Fruit fly (Drosophila melanogaster) whole organism, prepupa: ENCODE data around the gene dan.
A peak's percentile ranks its signal among the peaks of the same experiment; 100 is the strongest.

Experiments
- CG10631 ChIP-seq: fragments of 200-800 bp; sonication (Bioruptor generic); optimal IDR thresholded peaks from 2 replicates; lab custom pipeline; 2016; ENCODE audit warnings: missing biosample characterization, missing genetic modification characterization
- CG10669 ChIP-seq: fragments of 200-800 bp; sonication (Bioruptor generic); optimal IDR thresholded peaks from 3 replicates; lab custom pipeline; 2018; ENCODE audit warnings: missing biosample characterization, mild to moderate bottlenecking, missing genetic modification characterization, moderate library complexity
- CG11902 ChIP-seq: fragments of 200-800 bp; sonication (Bioruptor generic); optimal IDR thresholded peaks from 3 replicates; lab custom pipeline; 2016; ENCODE audit warnings: missing biosample characterization, missing genetic modification characterization
- CG1621 ChIP-seq: fragments of 200-800 bp; sonication (Bioruptor generic); optimal IDR thresholded peaks from 3 replicates; lab custom pipeline; 2018; ENCODE audit warnings: missing biosample characterization, mild to moderate bottlenecking, missing genetic modification characterization
- CG3032 ChIP-seq: fragments of 200-800 bp; optimal IDR thresholded peaks from 2 replicates; lab custom pipeline; 2019; ENCODE audit warnings: missing biosample characterization, mild to moderate bottlenecking, missing genetic modification characterization, moderate library complexity
- CG31627 ChIP-seq: fragments of 200-800 bp; sonication (Bioruptor generic); optimal IDR thresholded peaks from 3 replicates; lab custom pipeline; 2016; ENCODE audit warnings: missing biosample characterization, missing genetic modification characterization
- CG32006 ChIP-seq: fragments of 200-800 bp; sonication (Bioruptor generic); optimal IDR thresholded peaks from 3 replicates; lab custom pipeline; 2017; ENCODE audit warnings: missing biosample characterization, mild to moderate bottlenecking, missing genetic modification characterization
- CG34406 ChIP-seq: fragments of 200-800 bp; sonication (Bioruptor generic); optimal IDR thresholded peaks from 3 replicates; lab custom pipeline; 2016; ENCODE audit warnings: missing biosample characterization, missing genetic modification characterization
- CG4318 ChIP-seq: fragments of 200-800 bp; sonication (Bioruptor generic); optimal IDR thresholded peaks from 3 replicates; lab custom pipeline; 2017; ENCODE audit warnings: missing biosample characterization, mild to moderate bottlenecking, missing genetic modification characterization
- CG6163 ChIP-seq: fragments of 200-800 bp; sonication (Bioruptor generic); IDR thresholded peaks from 3 replicates; pipeline ENCODE4 v1.3.6; 2022; ENCODE audit warnings: missing biosample characterization, missing genetic modification characterization
- CG6792 ChIP-seq: fragments of 200-800 bp; sonication (Bioruptor generic); optimal IDR thresholded peaks from 3 replicates; lab custom pipeline; 2016; ENCODE audit warnings: missing biosample characterization, missing genetic modification characterization
- CG7368 ChIP-seq: fragments of 200-800 bp; sonication (Bioruptor generic); optimal IDR thresholded peaks from 3 replicates; lab custom pipeline; 2016; ENCODE audit warnings: missing biosample characterization, missing genetic modification characterization
- CG8119 ChIP-seq: fragments of 200-800 bp; sonication (Bioruptor generic); IDR thresholded peaks from 3 replicates; pipeline ENCODE4 v1.3.6; 2022; ENCODE audit warnings: missing biosample characterization, missing genetic modification characterization
- CG8319 ChIP-seq: fragments of 200-800 bp; sonication (Bioruptor generic); optimal IDR thresholded peaks from 3 replicates; lab custom pipeline; 2016; ENCODE audit warnings: missing biosample characterization, missing genetic modification characterization
- CG8632 ChIP-seq: fragments of 200-800 bp; sonication (Bioruptor generic); optimal IDR thresholded peaks from 3 replicates; lab custom pipeline; 2016; ENCODE audit warnings: missing biosample characterization, missing genetic modification characterization
- CG9139 ChIP-seq: fragments of 200-800 bp; sonication (Bioruptor generic); optimal IDR thresholded peaks from 3 replicates; lab custom pipeline; 2017; ENCODE audit warnings: missing biosample characterization, mild to moderate bottlenecking, missing genetic modification characterization
- Eip75B ChIP-seq: fragments of 200-800 bp; sonication (Bioruptor generic); optimal IDR thresholded peaks from 3 replicates; lab custom pipeline; 2016; ENCODE audit warnings: missing biosample characterization, missing genetic modification characterization
- Eip78C ChIP-seq: fragments of 200-800 bp; sonication (Bioruptor generic); peaks from one replicate; lab custom pipeline; 2016; ENCODE audit warnings: missing biosample characterization, missing genetic modification characterization
- Eip93F ChIP-seq: fragments of 200-800 bp; sonication (Bioruptor generic); optimal IDR thresholded peaks from 2 replicates; lab custom pipeline; 2016; ENCODE audit warnings: missing biosample characterization, mild to moderate bottlenecking, missing genetic modification characterization
- Ets96B ChIP-seq: fragments of 200-800 bp; optimal IDR thresholded peaks from 2 replicates; lab custom pipeline; 2019; ENCODE audit warnings: missing biosample characterization, mild to moderate bottlenecking, missing genetic modification characterization, moderate library complexity
- Hr38 ChIP-seq: sonication (Bioruptor generic); optimal IDR thresholded peaks from 2 replicates; lab custom pipeline; 2016; ENCODE audit warnings: missing biosample characterization, missing genetic modification characterization
- Hr39 ChIP-seq: fragments of 200-800 bp; sonication (Bioruptor generic); optimal IDR thresholded peaks from 2 replicates; lab custom pipeline; 2016; ENCODE audit warnings: missing biosample characterization, missing genetic modification characterization
- Lpt ChIP-seq: fragments of 200-800 bp; sonication (Bioruptor generic); optimal IDR thresholded peaks from 3 replicates; lab custom pipeline; 2016; ENCODE audit warnings: missing biosample characterization, missing genetic modification characterization
- Met ChIP-seq: fragments of 200-800 bp; sonication (Bioruptor generic); optimal IDR thresholded peaks from 3 replicates; lab custom pipeline; 2016; ENCODE audit warnings: missing biosample characterization, missing genetic modification characterization
- OdsH ChIP-seq: fragments of 200-800 bp; sonication (Bioruptor generic); optimal IDR thresholded peaks from 3 replicates; lab custom pipeline; 2016; ENCODE audit warnings: missing biosample characterization, missing genetic modification characterization
- Sox102F ChIP-seq: fragments of 200-800 bp; sonication (Bioruptor generic); optimal IDR thresholded peaks from 2 replicates; lab custom pipeline; 2016; ENCODE audit warnings: missing biosample characterization, mild to moderate bottlenecking, missing genetic modification characterization
- achi ChIP-seq: fragments of 200-800 bp; sonication (Bioruptor generic); optimal IDR thresholded peaks from 3 replicates; lab custom pipeline; 2016; ENCODE audit warnings: missing biosample characterization, missing genetic modification characterization
- acj6 ChIP-seq: fragments of 200-800 bp; sonication (Bioruptor generic); optimal IDR thresholded peaks from 3 replicates; lab custom pipeline; 2016; ENCODE audit warnings: missing biosample characterization, missing genetic modification characterization
- cyc ChIP-seq: fragments of 200-800 bp; sonication (Bioruptor generic); optimal IDR thresholded peaks from 3 replicates; lab custom pipeline; 2016; ENCODE audit warnings: missing biosample characterization, missing genetic modification characterization
- dac ChIP-seq: fragments of 200-800 bp; sonication (Bioruptor generic); optimal IDR thresholded peaks from 2 replicates; lab custom pipeline; 2017; ENCODE audit warnings: missing biosample characterization, mild to moderate bottlenecking, missing genetic modification characterization
- dsx ChIP-seq: fragments of 200-800 bp; optimal IDR thresholded peaks from 3 replicates; lab custom pipeline; 2019; ENCODE audit warnings: missing biosample characterization, mild to moderate bottlenecking, missing genetic modification characterization, moderate library complexity; ENCODE audit not compliant: poor library complexity, severe bottlenecking
- eg ChIP-seq: fragments of 200-800 bp; sonication (Bioruptor generic); IDR thresholded peaks from 3 replicates; pipeline ENCODE4 v1.3.6; 2022; ENCODE audit warnings: missing biosample characterization, missing genetic modification characterization
- esn ChIP-seq: fragments of 200-800 bp; sonication (Bioruptor generic); optimal IDR thresholded peaks from 2 replicates; lab custom pipeline; 2016; ENCODE audit warnings: missing biosample characterization, mild to moderate bottlenecking, missing genetic modification characterization, moderate library complexity
- fd59A ChIP-seq: fragments of 200-800 bp; sonication (Bioruptor generic); optimal IDR thresholded peaks from 2 replicates; lab custom pipeline; 2017; ENCODE audit warnings: missing biosample characterization, mild to moderate bottlenecking, missing genetic modification characterization, missing genetic modification reagents
- fkh ChIP-seq: fragments of 200-800 bp; sonication (Bioruptor generic); optimal IDR thresholded peaks from 3 replicates; lab custom pipeline; 2017; ENCODE audit warnings: missing biosample characterization, mild to moderate bottlenecking, missing genetic modification characterization, moderate library complexity
- net ChIP-seq: fragments of 200-800 bp; sonication (Bioruptor generic); optimal IDR thresholded peaks from 3 replicates; lab custom pipeline; 2016; ENCODE audit warnings: missing biosample characterization, missing genetic modification characterization
- pdm3 ChIP-seq: fragments of 200-800 bp; sonication (Bioruptor generic); optimal IDR thresholded peaks from 3 replicates; lab custom pipeline; 2016; ENCODE audit warnings: missing biosample characterization, missing genetic modification characterization
- salr ChIP-seq, 2 experiments: fragments of 200-800 bp; sonication (Bioruptor generic); optimal IDR thresholded peaks; 3 replicates each; lab custom pipeline; 2016 to 2018; ENCODE audit warnings: missing biosample characterization in 2 of 2, missing genetic modification characterization in 2 of 2, mild to moderate bottlenecking in 1 of 2
- spab ChIP-seq: fragments of 200-800 bp; sonication (Bioruptor generic); optimal IDR thresholded peaks from 2 replicates; lab custom pipeline; 2017; ENCODE audit warnings: missing biosample characterization, mild to moderate bottlenecking, missing genetic modification characterization, missing genetic modification reagents
- ss ChIP-seq, 2 experiments: fragments of 200-800 bp; sonication (Bioruptor generic); optimal IDR thresholded peaks; 2 replicates in 1 of 2; 3 replicates in 1 of 2; lab custom pipeline; 2017 to 2018; ENCODE audit warnings: mild to moderate bottlenecking in 2 of 2, missing biosample characterization in 2 of 2, missing genetic modification characterization in 2 of 2, moderate library complexity in 1 of 2
- svp ChIP-seq: fragments of 200-800 bp; sonication (Bioruptor generic); peaks from one replicate; lab custom pipeline; 2016; ENCODE audit warnings: missing biosample characterization, missing genetic modification characterization
- topi ChIP-seq: fragments of 200-800 bp; sonication (Bioruptor generic); optimal IDR thresholded peaks from 3 replicates; lab custom pipeline; 2016; ENCODE audit warnings: missing biosample characterization, missing genetic modification characterization

The dan gene

dm6 chr3R:25183484-25184442 lies at the start of gene dan:
Gene dan (plus strand): TSS chr3R:25184383.
- TF ChIP-seq achi (GFP tag; lab: Kevin White, UChicago) (peak; percentile 4), Eip78C (GFP tag; lab: Kevin White, UChicago) (peak; percentile 63), CG6163 (0 out of 3 replicates have a peak, but pooled peaks have one; percentile 19), CG6792 (GFP tag; lab: Kevin White, UChicago) (peak; percentile 14), svp (GFP tag; lab: Kevin White, UChicago) (peak; percentile 86), CG11902 (GFP tag; lab: Kevin White, UChicago) (no peak), net (GFP tag; lab: Kevin White, UChicago) (no peak), Ets96B (tag; lab: Kevin White, UChicago) (peak; percentile 50), fkh (GFP tag; lab: Kevin White, UChicago) (no peak), eg (GFP tag; lab: Robert Waterston, UW) (no peak), CG9139 (no peak), Lpt (GFP tag; lab: Kevin White, UChicago) (no peak), CG1621 (tag; lab: Kevin White, UChicago) (peak; percentile 38), spab (GFP tag; lab: Kevin White, UChicago) (peak; percentile 8), fd59A (GFP tag; lab: Kevin White, UChicago) (peak; percentile 23), dac (GFP tag; lab: Kevin White, UChicago) (no peak), Hr38 (GFP tag; lab: Kevin White, UChicago) (no peak), CG10631 (GFP tag; lab: Kevin White, UChicago) (peak; percentile 63), Eip93F (GFP tag; lab: Kevin White, UChicago) (no peak), CG34406 (GFP tag; lab: Kevin White, UChicago) (peak; percentile 32), OdsH (peak; percentile 31), pdm3 (GFP tag; lab: Kevin White, UChicago) (peak; percentile 3), CG32006 (GFP tag; lab: Kevin White, UChicago) (peak; percentile 29), esn (peak; percentile 54), topi (GFP tag; lab: Kevin White, UChicago) (peak; percentile 34), CG4318 (no peak), CG7368 (GFP tag; lab: Kevin White, UChicago) (no peak), ss (GFP tag; optimal IDR thresholded peaks at IDR 0.05; lab: Kevin White, UChicago) (peak in 1 of 2 experiments; percentile 6), CG10669 (GFP tag; lab: Kevin White, UChicago) (peak; percentile 39), CG31627 (GFP tag; lab: Kevin White, UChicago) (no peak), CG3032 (tag; lab: Kevin White, UChicago) (peak; percentile 52), dsx (GFP tag; lab: Kevin White, UChicago) (peak; percentile 47), Sox102F (GFP tag; lab: Kevin White, UChicago) (peak; percentile 30), cyc (GFP tag; lab: Kevin White, UChicago) (peak; percentile 30), CG8632 (GFP tag; lab: Kevin White, UChicago) (peak; percentile 31), salr (GFP tag; optimal IDR thresholded peaks at IDR 0.05; lab: Kevin White, UChicago) (peak in 1 of 2 experiments; percentile 32), CG8119 (GFP tag; lab: Robert Waterston, UW) (peak; percentile 35; the same call in 1 of the 3 replicates), Hr39 (GFP tag; lab: Kevin White, UChicago) (no peak), Met (GFP tag; lab: Kevin White, UChicago) (peak; percentile 21), Eip75B (GFP tag; lab: Kevin White, UChicago) (peak; percentile 47), CG8319 (peak; percentile 57), acj6 (GFP tag; lab: Kevin White, UChicago) (peak; percentile 41)
